Fruit fly (Drosophila melanogaster): ENCODE results near the gene Obp85a.

The Obp85a gene

dm6 chr3R:8469716-8470393 is 49.5 kb upstream of the Obp85a start (continued):
- TF ChIP-seq bsh (GFP tag; optimal IDR thresholded peaks at IDR 0.05), result peak; percentile 7 to 46
- TF ChIP-seq CG2889 (GFP tag; IDR thresholded peaks at IDR 0.05), result no peak
- TF ChIP-seq CG15479 (GFP tag; optimal IDR thresholded peaks at IDR 0.05), result no peak
- TF ChIP-seq MTF-1 (GFP tag; optimal IDR thresholded peaks at IDR 0.05; ENCODE audit: borderline replicate concordance), result no peak
- no peak for TF ChIP-seq CG32532 (GFP tag; IDR thresholded peaks at IDR 0.05)
- TF ChIP-seq tio (GFP tag; optimal IDR thresholded peaks at IDR 0.05), result peak; percentile 18
- TF ChIP-seq CG4282 (GFP tag; optimal IDR thresholded peaks at IDR 0.05), result no peak
- peak; percentile 27 for TF ChIP-seq CG7556 (GFP tag; optimal IDR thresholded peaks at IDR 0.05)
- no peak for TF ChIP-seq CrebB (tag; optimal IDR thresholded peaks at IDR 0.05)
- no peak for TF ChIP-seq Camta (GFP tag; optimal IDR thresholded peaks at IDR 0.05)
- TF ChIP-seq Sry-β (GFP tag; optimal IDR thresholded peaks at IDR 0.05), result no peak
- peak in 1 of 2 experiments; percentile 15 for TF ChIP-seq Eip74EF (GFP tag; optimal IDR thresholded peaks at IDR 0.05)
- TF ChIP-seq Dll (GFP tag; IDR thresholded peaks at IDR 0.05; ENCODE audit: partially characterized antibody), result no peak
- no peak for TF ChIP-seq tx (GFP tag; optimal IDR thresholded peaks at IDR 0.05)
- TF ChIP-seq hbn (GFP tag; IDR thresholded peaks at IDR 0.05; ENCODE audit: partially characterized antibody), result no peak
- no peak for TF ChIP-seq CG33213 (GFP tag; optimal IDR thresholded peaks at IDR 0.05)
- no peak for TF ChIP-seq cato (GFP tag; optimal IDR thresholded peaks at IDR 0.05; ENCODE audit: borderline replicate concordance)
- no peak for TF ChIP-seq CG6654 (GFP tag; optimal IDR thresholded peaks at IDR 0.05)
- TF ChIP-seq CG12299 (tag; optimal IDR thresholded peaks at IDR 0.05), result no peak
- no peak for TF ChIP-seq Usf (GFP tag; optimal IDR thresholded peaks at IDR 0.05)
- no peak for TF ChIP-seq CG17912 (GFP tag; optimal IDR thresholded peaks at IDR 0.05)
- TF ChIP-seq crol (GFP tag; IDR thresholded peaks at IDR 0.05), result peak; percentile 41
- TF ChIP-seq CG13296 (GFP tag; optimal IDR thresholded peaks at IDR 0.05), result no peak
- peak; percentile 42 for TF ChIP-seq CG2712 (tag; optimal IDR thresholded peaks at IDR 0.05)
- no peak for TF ChIP-seq hb (GFP tag; IDR thresholded peaks at IDR 0.05; ENCODE audit: partially characterized antibody)
- no peak for TF ChIP-seq CG13287 (GFP tag; IDR thresholded peaks at IDR 0.05; ENCODE audit: partially characterized antibody)
- TF ChIP-seq jing (GFP tag; optimal IDR thresholded peaks at IDR 0.05), result no peak
- TF ChIP-seq zen (tag; optimal IDR thresholded peaks at IDR 0.05), result no peak
- peak; percentile 32 for TF ChIP-seq CG10209 (GFP tag; optimal IDR thresholded peaks at IDR 0.05)
- TF ChIP-seq CG30403 (GFP tag; optimal IDR thresholded peaks at IDR 0.05), result peak; percentile 26
- no peak for TF ChIP-seq CG42726 (GFP tag; IDR thresholded peaks at IDR 0.05; ENCODE audit: partially characterized antibody)
- TF ChIP-seq CG6683 (GFP tag; optimal IDR thresholded peaks at IDR 0.05), result no peak
- TF ChIP-seq en (GFP tag; optimal IDR thresholded peaks at IDR 0.05), result no peak
- no peak for TF ChIP-seq bigmax (GFP tag; optimal IDR thresholded peaks at IDR 0.05)
- TF ChIP-seq CG7963 (GFP tag; IDR thresholded peaks at IDR 0.05; ENCODE audit: partially characterized antibody), result no peak
- TF ChIP-seq toy (GFP tag; IDR thresholded peaks at IDR 0.05), result no peak
- TF ChIP-seq D19A (tag; optimal IDR thresholded peaks at IDR 0.05), result no peak
- TF ChIP-seq Tbp (GFP tag; optimal IDR thresholded peaks at IDR 0.05), result no peak
- no peak for TF ChIP-seq D (optimal IDR thresholded peaks at IDR 0.05)
- no peak for TF ChIP-seq D (GFP tag; optimal IDR thresholded peaks at IDR 0.05)
- TF ChIP-seq inv (GFP tag; IDR thresholded peaks at IDR 0.05; ENCODE audit: partially characterized antibody), result no peak
- no peak for TF ChIP-seq Fer1 (GFP tag; optimal IDR thresholded peaks at IDR 0.05)
- peak; percentile 16 for TF ChIP-seq ewg (GFP tag; optimal IDR thresholded peaks at IDR 0.05)
- TF ChIP-seq yki (optimal IDR thresholded peaks at IDR 0.05), result no peak
- no peak for TF ChIP-seq repo (GFP tag; optimal IDR thresholded peaks at IDR 0.05)
- TF ChIP-seq ftz-f1 (GFP tag; optimal IDR thresholded peaks at IDR 0.05), result no peak
- no peak for TF ChIP-seq CG18476 (GFP tag; optimal IDR thresholded peaks at IDR 0.05)
- TF ChIP-seq Xbp1 (GFP tag; optimal IDR thresholded peaks at IDR 0.05), result peak; percentile 25
- no peak for TF ChIP-seq gsb (GFP tag; IDR thresholded peaks at IDR 0.05)

Measured in whole organism, embryonic.